Worm (Caenorhabditis elegans) whole organism, late embryonic: ENCODE measurements around the gene srh-72.

ENCODE experiments used
- T23F11.4 ChIP-seq: fragments of 200-800 bp; sonication (Bioruptor generic); optimal IDR thresholded peaks from 2 replicates; lab custom pipeline; 2018; ENCODE audit warnings: mild to moderate bottlenecking, missing genetic modification characterization, missing compliant biosample characterization
- ama-1 ChIP-seq: fragments of 150-350 bp; optimal IDR thresholded peaks from 2 replicates; lab custom pipeline; 2014
- nfya-1 ChIP-seq: sonication (generic microtip); optimal IDR thresholded peaks from 2 replicates; lab custom pipeline; 2017; ENCODE audit warnings: missing genetic modification characterization, mild to moderate bottlenecking, missing compliant biosample characterization, antibody characterized with exemption, moderate library complexity

DNA sequence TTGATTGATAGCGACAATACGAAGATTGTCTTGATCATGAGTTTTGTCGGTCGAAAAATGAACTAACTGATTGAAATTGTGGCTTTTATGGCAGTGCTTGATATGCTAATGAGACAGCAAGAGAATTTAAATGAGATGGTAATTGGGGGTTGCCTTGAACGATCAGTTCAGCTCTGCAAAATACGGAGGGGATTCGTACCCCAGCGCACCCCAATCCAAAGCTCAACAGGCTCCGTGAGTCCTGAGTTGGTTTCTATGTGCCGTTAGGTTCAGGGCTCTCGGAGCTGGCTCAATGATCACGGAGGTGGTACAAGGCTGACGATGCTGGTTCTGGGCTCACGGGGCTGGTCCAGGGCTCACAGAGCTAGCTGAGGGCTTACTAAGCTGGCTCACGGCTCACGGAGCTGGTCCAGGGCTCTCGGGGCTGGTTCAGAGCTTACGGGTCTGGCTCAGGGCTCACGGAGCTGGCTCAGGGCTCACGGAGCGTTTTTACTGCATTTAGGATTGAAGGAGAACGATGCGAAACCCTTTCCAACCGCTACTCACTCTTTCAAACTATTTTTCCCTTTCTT is 4.5 kb upstream of the srh-72 start, which contains the start of gene ZC204.6:
- TF ChIP-seq ama-1 (lab: Kevin White, UChicago): no peak
- no peak for TF ChIP-seq nfya-1 (tag; lab: Kevin White, UChicago)
- TF ChIP-seq T23F11.4 (GFP tag; lab: Kevin White, UChicago): no peak
